Worm (Caenorhabditis elegans) whole organism, L4/young adult: ENCODE measurements around the gene lurp-4.

Source experiments
- W03F9.2 ChIP-seq: fragments of 150-350 bp; optimal IDR thresholded peaks from 2 replicates; lab custom pipeline; 2014; ENCODE audit warnings: missing biosample characterization, missing genetic modification characterization
- dao-5 ChIP-seq: sonication (generic microtip); optimal IDR thresholded peaks from 2 replicates; lab custom pipeline; 2016; ENCODE audit warnings: missing genotype, missing genetic modification characterization, moderate library complexity, missing compliant biosample characterization
- him-1 ChIP-seq: sonication (generic microtip); optimal IDR thresholded peaks from 2 replicates; lab custom pipeline; 2016; ENCODE audit warnings: missing genotype, missing genetic modification reagents, missing genetic modification characterization, missing compliant biosample characterization

The lurp-4 gene

DNA sequence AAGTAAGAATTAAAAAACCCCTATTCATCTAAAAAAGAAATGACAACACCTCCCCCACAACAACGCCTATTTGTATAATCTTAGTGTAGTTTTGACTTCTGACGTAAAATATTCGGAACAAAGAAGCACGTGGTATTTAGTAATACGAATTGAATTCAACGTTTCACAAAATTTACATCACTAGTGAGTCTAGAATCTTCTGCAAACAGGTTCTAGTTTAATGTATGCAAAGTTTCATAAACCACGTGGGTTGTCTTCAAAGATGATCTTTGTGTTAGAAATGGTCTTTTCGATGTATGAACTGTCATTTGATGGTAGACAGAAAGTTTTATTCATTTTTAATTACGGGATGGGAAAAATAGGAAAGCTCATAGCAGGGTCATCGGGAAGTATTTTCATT lies 19.3 kb upstream of the lurp-4 start:
- TF ChIP-seq dao-5 (tag; lab: Kevin White, UChicago) (no peak), W03F9.2 (tag; lab: Kevin White, UChicago) (no peak), him-1 (tag; lab: Kevin White, UChicago) (no peak)

ce11 chrV:13074148-13074547 lies 18.3 kb upstream of the lurp-4 start:
- TF ChIP-seq W03F9.2 (tag; lab: Kevin White, UChicago), result no peak
- TF ChIP-seq dao-5 (tag; lab: Kevin White, UChicago), result no peak
- no peak for TF ChIP-seq him-1 (tag; lab: Kevin White, UChicago)

DNA sequence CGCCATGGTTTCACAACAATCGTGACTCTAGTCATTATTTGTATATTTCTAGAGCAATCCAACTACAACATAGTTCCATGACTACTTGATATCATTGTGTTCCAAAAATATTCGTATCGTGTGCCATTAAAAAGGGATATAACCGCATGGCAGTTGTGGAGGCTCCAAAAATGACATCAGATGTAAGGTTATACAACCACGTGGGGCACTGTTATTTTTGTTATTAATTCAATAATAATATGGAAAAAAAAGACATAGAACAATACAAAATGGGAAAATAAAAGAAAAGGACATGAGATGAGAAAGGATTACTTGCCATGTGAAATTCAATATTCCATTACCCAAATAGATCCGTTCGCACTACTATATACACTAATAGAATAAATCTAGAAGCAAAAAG lies 17.0 kb upstream of the lurp-4 start:
- TF ChIP-seq him-1 (tag; lab: Kevin White, UChicago) (no peak), dao-5 (tag; lab: Kevin White, UChicago) (no peak), W03F9.2 (tag; lab: Kevin White, UChicago) (no peak)

ce11 chrV:13081197-13081747 lies 11.2 kb upstream of the lurp-4 start:
- no peak for TF ChIP-seq dao-5 (tag; lab: Kevin White, UChicago)
- no peak for TF ChIP-seq him-1 (tag; lab: Kevin White, UChicago)
- no peak for TF ChIP-seq W03F9.2 (tag; lab: Kevin White, UChicago)

DNA sequence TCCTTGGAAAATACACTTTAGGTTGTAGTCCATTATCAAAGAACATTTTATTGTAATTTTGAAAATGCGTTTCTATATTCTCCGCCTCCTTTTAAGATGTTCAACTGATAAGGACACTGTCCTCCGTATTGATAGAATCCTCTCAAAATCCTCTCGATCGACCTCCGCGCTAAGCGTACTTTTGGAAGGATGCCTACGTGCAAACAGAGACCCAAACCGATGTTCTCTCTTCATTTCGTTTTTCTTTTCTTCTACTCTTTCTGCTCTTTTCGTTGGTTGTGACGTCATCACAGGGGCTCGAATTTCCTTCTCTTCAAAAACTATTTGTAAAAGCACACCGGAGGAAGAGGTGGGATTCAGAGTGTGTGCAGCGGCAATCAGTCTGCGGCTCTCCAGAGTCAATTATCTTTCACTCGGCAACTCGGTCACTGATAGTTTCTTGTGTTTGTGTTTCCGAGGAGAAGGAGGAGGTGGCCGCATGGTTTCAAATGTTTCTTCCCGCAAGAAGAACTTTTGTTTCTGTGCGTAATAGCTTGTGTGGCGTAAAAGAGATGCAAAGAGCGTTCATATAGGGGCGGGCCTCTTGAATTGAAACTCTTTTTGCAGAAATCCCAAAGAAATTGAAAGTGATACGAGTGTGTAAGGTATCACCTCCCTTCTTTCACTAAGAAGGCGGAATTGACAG lies 9.9 kb upstream of the lurp-4 start, which contains the start of gene C34B4.2:
TSS of gene C34B4.2 (plus strand) at position 614 of the 685 bp plus-strand sequence.
- TF ChIP-seq dao-5 (tag; lab: Kevin White, UChicago) (no peak), W03F9.2 (tag; lab: Kevin White, UChicago) (peak; percentile 26), him-1 (tag; lab: Kevin White, UChicago) (peak; percentile 45)

DNA sequence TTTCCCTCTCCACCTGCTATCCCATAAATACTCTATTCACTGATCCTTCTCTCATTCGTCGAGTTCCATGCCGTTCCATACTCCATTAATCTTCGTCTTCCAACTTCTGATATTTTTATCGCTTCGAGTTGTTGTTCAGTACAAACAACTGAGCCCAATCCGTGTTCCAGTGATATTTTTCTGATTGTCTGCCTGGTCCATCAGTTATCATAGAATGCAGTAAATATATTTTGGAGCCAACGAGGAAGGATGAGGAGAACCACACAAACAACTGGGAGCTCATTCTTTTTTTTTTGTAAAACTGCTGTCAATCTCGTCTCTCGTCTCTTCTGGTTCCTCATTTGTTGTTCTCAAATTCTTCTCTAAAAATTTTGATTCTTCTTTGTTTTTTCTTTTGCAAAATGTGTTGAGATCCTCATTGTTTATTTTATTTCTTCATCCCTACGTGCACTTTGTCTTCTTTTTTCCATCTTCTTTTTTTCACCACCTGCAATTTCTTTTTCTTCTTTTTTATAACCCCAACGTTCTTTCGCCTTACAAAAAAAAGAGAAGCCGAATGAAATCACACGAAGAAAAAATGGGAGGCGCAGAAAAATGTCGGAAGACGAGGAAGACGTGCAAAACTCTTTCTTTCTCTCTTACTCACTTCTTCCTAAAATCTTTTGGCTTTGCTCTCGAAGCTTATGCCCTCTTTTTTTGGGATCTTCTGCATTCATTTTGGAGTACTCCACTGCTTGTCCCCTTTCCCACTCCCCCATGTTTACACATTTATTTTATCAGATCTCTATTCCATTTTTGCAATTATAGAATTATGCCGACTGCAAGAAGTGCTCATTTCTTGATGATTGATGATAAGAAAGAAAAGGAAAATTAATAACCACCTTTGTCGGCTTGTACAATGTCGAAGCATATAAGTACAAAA lies 8.4 kb upstream of the lurp-4 start:
- no peak for TF ChIP-seq W03F9.2 (tag; lab: Kevin White, UChicago)
- TF ChIP-seq him-1 (tag; lab: Kevin White, UChicago), result no peak
- no peak for TF ChIP-seq dao-5 (tag; lab: Kevin White, UChicago)

DNA sequence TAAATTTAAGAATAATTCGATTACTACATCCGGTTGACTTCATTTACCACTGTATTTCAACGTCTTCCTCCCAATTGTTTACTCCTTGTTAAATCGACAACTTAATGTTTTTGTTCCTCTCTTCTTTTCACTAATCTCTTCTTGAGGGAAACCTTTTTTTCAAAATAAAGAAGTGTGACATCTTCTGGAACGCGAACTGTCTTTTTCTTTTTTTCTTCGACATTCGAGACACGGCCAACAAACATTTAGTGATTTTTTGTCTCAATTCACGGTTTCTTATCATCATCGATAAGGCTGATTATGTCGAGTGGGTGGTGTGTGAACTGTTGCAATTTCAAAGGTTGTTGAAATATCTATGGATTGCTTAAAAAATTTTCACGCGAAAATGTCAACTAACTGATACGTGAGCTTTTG lies 7.2 kb upstream of the lurp-4 start:
- TF ChIP-seq him-1 (tag; lab: Kevin White, UChicago) (no peak), W03F9.2 (tag; lab: Kevin White, UChicago) (no peak), dao-5 (tag; lab: Kevin White, UChicago) (no peak)

DNA sequence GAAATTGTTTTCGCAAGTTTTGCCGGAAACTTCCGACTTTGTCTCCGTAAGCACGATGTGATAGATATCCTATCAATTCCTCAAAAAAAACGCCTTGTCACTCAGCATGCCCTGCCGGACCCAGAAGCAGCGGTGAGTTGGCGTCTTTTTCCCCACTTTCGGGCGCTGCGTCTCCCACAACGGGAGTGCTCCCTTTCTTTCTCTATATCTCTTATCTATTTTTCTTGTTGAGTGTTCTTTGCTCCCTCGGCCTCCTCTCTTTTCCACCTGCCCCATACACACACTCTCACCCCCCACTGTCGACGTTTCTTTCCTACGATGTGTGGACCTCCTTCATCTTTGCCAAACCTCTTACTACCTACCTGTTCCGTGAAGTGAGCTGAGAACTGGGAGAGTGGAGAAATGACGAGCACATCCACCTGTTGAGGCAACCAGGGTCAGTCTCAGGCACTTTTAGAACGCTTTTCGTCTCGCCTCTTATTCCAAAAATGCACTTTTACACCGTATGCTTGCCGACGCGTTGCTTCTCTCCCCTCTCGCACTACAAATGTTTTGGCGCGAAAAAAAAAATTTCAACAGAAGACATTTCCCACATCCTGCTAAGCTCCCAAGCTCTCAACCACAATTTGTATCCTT lies 6.4 kb upstream of the lurp-4 start:
- peak; percentile 3 for TF ChIP-seq dao-5 (tag; lab: Kevin White, UChicago)
- peak; percentile 67 for TF ChIP-seq him-1 (tag; lab: Kevin White, UChicago)
- peak; percentile 32 for TF ChIP-seq W03F9.2 (tag; lab: Kevin White, UChicago)

ce11 chrV:13088485-13088884 lies 4.0 kb upstream of the lurp-4 start:
- TF ChIP-seq dao-5 (tag; lab: Kevin White, UChicago) (no peak), him-1 (tag; lab: Kevin White, UChicago) (no peak), W03F9.2 (tag; lab: Kevin White, UChicago) (no peak)

- TF ChIP-seq dao-5 (tag; lab: Kevin White, UChicago) (no peak), W03F9.2 (tag; lab: Kevin White, UChicago) (no peak), him-1 (tag; lab: Kevin White, UChicago) (no peak)
Observed at ce11 chrV:13090130-13090770, 2.2 kb upstream of the lurp-4 start, which contains the start of gene C34B4.4. C34B4.4 (plus strand) TSS chrV:13090405.

DNA sequence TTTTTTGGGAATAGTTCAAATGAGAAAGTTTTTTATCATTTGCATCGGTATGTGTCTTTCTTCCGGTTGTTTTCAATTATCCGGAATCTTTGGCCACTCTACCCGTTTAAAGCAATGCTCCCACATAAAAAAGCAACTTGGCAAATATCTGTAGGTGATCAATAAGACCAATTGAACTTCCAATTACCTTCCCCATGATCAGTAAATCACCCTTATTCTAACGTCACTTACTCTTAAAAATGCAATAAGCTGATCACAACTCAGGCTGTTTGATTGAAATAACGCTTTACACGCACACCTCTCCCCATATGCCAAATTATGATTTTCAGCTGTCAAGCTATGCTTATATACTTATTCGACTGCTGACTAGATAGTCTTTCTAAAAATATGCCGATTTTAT lies 3.2 kb downstream of the lurp-4 start, which contains the start of gene C34B4.5:
TSS of gene C34B4.5 (plus strand) at position 301 of the 400 bp plus-strand sequence.
- TF ChIP-seq dao-5 (tag; lab: Kevin White, UChicago) (no peak), him-1 (tag; lab: Kevin White, UChicago) (no peak)

DNA sequence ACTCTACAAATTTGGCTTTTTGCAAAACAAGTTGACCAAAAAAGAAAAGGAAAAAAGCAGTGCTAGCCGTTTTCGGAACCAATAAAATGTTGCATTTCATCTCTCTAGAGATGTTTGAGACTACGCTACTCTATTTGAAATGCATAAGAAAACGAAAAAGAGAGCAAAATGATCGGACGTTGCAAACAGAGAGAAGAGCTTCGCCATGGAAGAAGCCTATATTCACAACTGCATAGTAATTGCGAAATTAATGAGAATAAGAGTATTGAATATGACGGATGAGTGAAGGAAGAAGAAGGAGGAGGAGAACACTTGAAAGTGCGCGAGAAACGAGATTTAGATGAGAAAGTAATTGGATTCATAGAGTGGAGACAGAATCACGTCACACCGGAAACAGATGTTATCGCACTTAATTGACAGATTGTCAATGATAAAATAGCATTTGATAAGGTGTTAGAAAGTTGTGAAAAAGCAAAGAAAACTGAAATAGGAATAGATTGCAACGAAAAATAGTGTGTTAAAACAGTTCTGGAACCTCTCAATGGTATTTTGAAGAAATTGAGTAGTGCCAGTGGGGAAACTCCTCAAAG lies 13.5 kb downstream of the lurp-4 start:
- no peak for TF ChIP-seq W03F9.2 (tag; lab: Kevin White, UChicago)
